Fruit fly (Drosophila melanogaster): ENCODE data around the gene CG13605.

DNA sequence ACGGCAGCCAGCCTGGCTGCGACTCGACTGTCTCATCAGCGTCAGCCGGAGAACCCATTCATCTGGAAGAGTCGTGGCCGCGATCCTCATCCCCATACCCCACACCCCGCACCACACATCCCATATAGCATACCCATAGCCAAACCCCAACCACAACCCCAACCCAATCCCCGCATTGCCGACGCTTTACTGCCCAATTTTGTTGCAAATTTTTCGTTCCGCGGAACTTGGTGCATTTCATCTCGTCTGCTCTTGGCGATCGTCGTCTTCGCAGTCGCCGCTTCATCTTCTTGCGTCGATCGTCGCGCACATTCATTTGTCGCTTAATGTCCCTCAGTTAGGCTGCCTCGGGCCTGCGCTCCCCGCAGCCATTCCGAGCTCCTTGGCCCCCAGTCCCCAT lies 31.2 kb upstream of the CG13605 start:
- TF ChIP-seq CTCF (optimal IDR thresholded peaks at IDR 0.05) (no peak), CG8478 (optimal IDR thresholded peaks at IDR 0.05) (no peak)

Measured in S2 (cell line).